Worm (Caenorhabditis elegans): Measurements from ENCODE around the gene sra-26.

Gene sra-26

DNA sequence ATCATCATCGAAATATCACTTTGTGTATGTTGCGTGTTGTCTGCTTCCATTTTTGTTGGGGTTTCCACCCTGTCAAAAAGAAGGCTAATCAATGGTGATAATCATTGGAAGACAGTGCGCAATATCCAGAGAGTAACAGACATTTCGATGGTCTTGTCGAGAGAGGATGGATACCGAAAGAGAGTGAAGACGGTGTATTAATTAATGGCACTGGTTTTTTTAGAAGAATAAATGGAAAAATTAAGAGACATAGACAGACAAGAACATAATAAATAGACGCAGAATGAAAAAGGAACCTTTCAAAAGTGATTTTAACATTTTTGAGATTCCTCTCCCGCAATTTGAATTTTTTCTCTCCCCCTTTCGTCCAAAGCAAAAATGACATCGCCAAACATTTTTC is 32.6 kb downstream of the sra-26 start:
- TF ChIP-seq ama-1 (optimal IDR thresholded peaks at IDR 0.05) (no peak), zag-1 (tag; optimal IDR thresholded peaks at IDR 0.05) (no peak), Y55F3AM.14 (GFP tag; optimal IDR thresholded peaks at IDR 0.05) (no peak), mab-5 (tag; optimal IDR thresholded peaks at IDR 0.05) (no peak), nhr-10 (tag; optimal IDR thresholded peaks at IDR 0.05) (no peak), nhr-21 (tag; optimal IDR thresholded peaks at IDR 0.05) (peak; percentile 6), sma-9 (GFP tag; optimal IDR thresholded peaks at IDR 0.05) (peak; percentile 22), sma-9 (tag; optimal IDR thresholded peaks at IDR 0.05) (no peak), unc-55 (GFP tag; optimal IDR thresholded peaks at IDR 0.05) (no peak), sma-3 (GFP tag; optimal IDR thresholded peaks at IDR 0.05) (peak; percentile 14), egl-27 (tag; optimal IDR thresholded peaks at IDR 0.05) (no peak), ZK546.5 (tag; optimal IDR thresholded peaks at IDR 0.05) (no peak), gmeb-1 (tag; optimal IDR thresholded peaks at IDR 0.05) (no peak), blmp-1 (tag; optimal IDR thresholded peaks at IDR 0.05; ENCODE audit: insufficient read depth) (peak; percentile 7), nhr-77 (tag; optimal IDR thresholded peaks at IDR 0.05) (no peak), nhr-12 (tag; optimal IDR thresholded peaks at IDR 0.05) (no peak), R02D3.7 (tag; optimal IDR thresholded peaks at IDR 0.05) (no peak), C34F6.9 (tag; optimal IDR thresholded peaks at IDR 0.05) (no peak), ceh-82 (tag; optimal IDR thresholded peaks at IDR 0.05) (no peak), lin-13 (GFP tag; optimal IDR thresholded peaks at IDR 0.05) (no peak), unc-39 (tag; optimal IDR thresholded peaks at IDR 0.05) (no peak), ztf-4 (tag; optimal IDR thresholded peaks at IDR 0.05) (no peak), elt-3 (tag; optimal IDR thresholded peaks at IDR 0.05) (no peak), nhr-25 (tag; optimal IDR thresholded peaks at IDR 0.05) (peak; percentile 53), alr-1 (tag; optimal IDR thresholded peaks at IDR 0.05) (no peak), mdl-1 (tag; optimal IDR thresholded peaks at IDR 0.05) (no peak), ztf-11 (tag; optimal IDR thresholded peaks at IDR 0.05) (no peak), lsy-2 (tag; optimal IDR thresholded peaks at IDR 0.05) (no peak), skn-1 (tag; optimal IDR thresholded peaks at IDR 0.05) (no peak), elt-1 (tag; optimal IDR thresholded peaks at IDR 0.05) (no peak), ztf-1 (GFP tag; conservative IDR thresholded peaks at IDR 0.05) (no peak), nhr-129 (tag; optimal IDR thresholded peaks at IDR 0.05) (no peak)

- TF ChIP-seq nhr-21 (tag; optimal IDR thresholded peaks at IDR 0.05) (no peak), R02D3.7 (tag; optimal IDR thresholded peaks at IDR 0.05) (no peak), mab-5 (tag; optimal IDR thresholded peaks at IDR 0.05) (no peak), egl-27 (tag; optimal IDR thresholded peaks at IDR 0.05) (no peak), sma-3 (GFP tag; optimal IDR thresholded peaks at IDR 0.05) (no peak), nhr-25 (tag; optimal IDR thresholded peaks at IDR 0.05) (no peak), lin-13 (GFP tag; optimal IDR thresholded peaks at IDR 0.05) (no peak), aly-2 (tag; optimal IDR thresholded peaks at IDR 0.05) (no peak), blmp-1 (tag; optimal IDR thresholded peaks at IDR 0.05; ENCODE audit: insufficient read depth) (peak; percentile 1)
Observed at ce11 chrII:6616770-6617169, 34.8 kb downstream of the sra-26 start, which contains the start of gene klf-3. Gene klf-3, plus strand, starts transcription at chrII:6616878.

ce11 chrII:6616135-6616534 is 35.5 kb downstream of the sra-26 start:
- peak; percentile 85 for TF ChIP-seq fos-1 (tag; optimal IDR thresholded peaks at IDR 0.05)
- no peak for TF ChIP-seq lsy-2 (tag; optimal IDR thresholded peaks at IDR 0.05)
- peak; percentile 38 for TF ChIP-seq sma-9 (GFP tag; optimal IDR thresholded peaks at IDR 0.05)
- TF ChIP-seq sma-9 (tag; optimal IDR thresholded peaks at IDR 0.05), result no peak
- TF ChIP-seq nhr-237 (tag; optimal IDR thresholded peaks at IDR 0.05), result no peak

DNA sequence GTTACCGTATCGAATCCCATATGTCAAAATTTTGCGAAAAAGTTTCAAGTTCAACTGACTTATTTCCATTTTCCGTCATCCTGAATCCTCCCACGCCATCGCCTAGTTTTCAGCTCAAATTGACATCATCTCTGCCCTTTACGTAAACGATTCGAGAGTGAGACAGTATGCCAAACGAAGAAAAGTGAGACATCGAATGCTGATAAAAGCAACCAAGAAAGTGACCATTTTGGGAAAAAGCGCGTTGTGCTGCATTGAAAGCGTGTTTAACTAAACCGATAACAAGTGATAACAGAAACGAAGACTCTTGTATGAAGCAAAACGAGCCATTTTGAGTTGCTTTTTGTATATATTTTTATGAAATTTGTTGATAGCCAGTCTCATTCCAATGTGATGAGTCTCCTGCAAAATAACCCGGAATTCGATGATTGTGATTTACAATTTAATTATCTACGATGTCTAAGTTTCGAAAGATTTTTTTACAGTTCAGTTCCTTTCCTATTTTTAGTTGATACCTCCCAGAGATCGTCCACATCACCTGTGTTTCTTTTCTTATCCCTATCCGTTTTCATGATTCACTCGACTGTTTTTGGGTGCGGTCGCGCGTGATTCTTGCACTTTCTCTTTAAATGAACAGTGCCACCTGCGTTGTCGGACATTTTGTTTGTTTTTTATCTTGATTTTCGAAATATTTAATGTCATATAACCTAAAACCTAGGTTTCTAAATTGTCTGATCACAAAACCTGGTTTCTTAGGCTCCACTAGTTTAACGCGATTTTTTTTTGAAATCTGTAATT is 36.2 kb downstream of the sra-26 start:
- TF ChIP-seq nhr-129 (tag; optimal IDR thresholded peaks at IDR 0.05), result peak; percentile 12
- TF ChIP-seq fos-1 (tag; optimal IDR thresholded peaks at IDR 0.05), result peak; percentile 92
- peak; percentile 41 for TF ChIP-seq crh-2 (tag; optimal IDR thresholded peaks at IDR 0.05)
- peak; percentile 67 for TF ChIP-seq F13H6.1 (tag; optimal IDR thresholded peaks at IDR 0.05)
- TF ChIP-seq sma-9 (GFP tag; optimal IDR thresholded peaks at IDR 0.05), result peak; percentile 29
- TF ChIP-seq sma-9 (tag; optimal IDR thresholded peaks at IDR 0.05), result no peak
- no peak for TF ChIP-seq nhr-237 (tag; optimal IDR thresholded peaks at IDR 0.05)
